Fruit fly (Drosophila melanogaster) Kc167 (cell line): Measurements from ENCODE around the gene Prp40.

Experiments used
- insv ChIP-seq: fragments of >200 bp; optimal IDR thresholded peaks from 3 replicates; lab custom pipeline; 2018; ENCODE audit warnings: missing external identifiers
- psq ChIP-seq: fragments of >200 bp; optimal IDR thresholded peaks from 2 replicates; lab custom pipeline; 2017; ENCODE audit warnings: missing external identifiers
- ttk ChIP-seq: sonication (Bioruptor generic); optimal IDR thresholded peaks from 2 replicates; lab custom pipeline; 2017; ENCODE audit warnings: missing external identifiers

DNA sequence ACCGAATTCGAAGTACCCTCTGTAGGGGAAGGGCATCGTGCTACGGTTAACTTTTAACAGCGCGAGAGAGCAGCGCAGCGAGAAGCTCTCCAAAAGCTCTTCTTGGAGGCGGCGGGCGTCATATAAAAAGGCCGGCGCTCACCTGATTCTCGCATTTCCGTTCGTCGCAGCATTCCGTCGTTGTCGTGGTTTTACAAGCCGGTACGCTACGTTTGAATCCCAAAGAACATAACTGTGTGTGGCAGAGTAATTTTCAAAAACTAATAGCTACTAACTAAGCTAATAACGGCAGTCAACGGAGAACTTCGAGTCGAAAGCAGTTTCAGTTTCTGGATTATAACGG is 33.4 kb downstream of the Prp40 start, which contains the start of gene FASN1:
- TF ChIP-seq insv (lab: Kevin White, UChicago) (no peak), psq (lab: Kevin White, UChicago) (no peak), ttk (lab: Kevin White, UChicago) (no peak)
